Fruit fly (Drosophila melanogaster): ENCODE results near the gene mtd.

The mtd gene

dm6 chr3R:5263311-5264250 is 86.7 kb downstream of the mtd start (continued):
- TF ChIP-seq sna (GFP tag; IDR thresholded peaks at IDR 0.05; ENCODE audit: partially characterized antibody), result peak; percentile 50; the same call in 1 of the 2 replicates
- peak; percentile 77 for TF ChIP-seq dysf (GFP tag; IDR thresholded peaks at IDR 0.05)
- TF ChIP-seq cato (GFP tag; optimal IDR thresholded peaks at IDR 0.05; ENCODE audit: borderline replicate concordance), result no peak
- peak; percentile 83 for TF ChIP-seq CG17568 (GFP tag; optimal IDR thresholded peaks at IDR 0.05)
- peak; percentile 79 for TF ChIP-seq psq (GFP tag; optimal IDR thresholded peaks at IDR 0.05)
- TF ChIP-seq CG8924 (tag; optimal IDR thresholded peaks at IDR 0.05), result peak; percentile 94
- TF ChIP-seq fd3F (GFP tag; optimal IDR thresholded peaks at IDR 0.05), result peak; percentile 83
- TF ChIP-seq CG13296 (GFP tag; optimal IDR thresholded peaks at IDR 0.05), result peak; percentile 93
- TF ChIP-seq cas (GFP tag; IDR thresholded peaks at IDR 0.05), result no peak
- TF ChIP-seq CG11247 (GFP tag; IDR thresholded peaks at IDR 0.05), result peak; percentile 61; the same call in 1 of the 2 replicates
- peak; percentile 86 for TF ChIP-seq Sox102F (GFP tag; optimal IDR thresholded peaks at IDR 0.05)
- no peak for TF ChIP-seq Scr (GFP tag; IDR thresholded peaks at IDR 0.05; ENCODE audit: partially characterized antibody)
- no peak for TF ChIP-seq CG16813 (GFP tag; IDR thresholded peaks at IDR 0.05; ENCODE audit: partially characterized antibody)
- peak; percentile 23 for TF ChIP-seq CG4854 (GFP tag; optimal IDR thresholded peaks at IDR 0.05)
- peak; percentile 84 for TF ChIP-seq Vsx1 (GFP tag; optimal IDR thresholded peaks at IDR 0.05)
- TF ChIP-seq unpg (GFP tag; optimal IDR thresholded peaks at IDR 0.05), result peak; percentile 83
- TF ChIP-seq CG14441 (GFP tag; IDR thresholded peaks at IDR 0.05), result peak; percentile 71
- TF ChIP-seq CG8290 (GFP tag; optimal IDR thresholded peaks at IDR 0.05), result peak; percentile 16
- TF ChIP-seq CG8290 (tag; optimal IDR thresholded peaks at IDR 0.05), result peak in 1 of 2 experiments; percentile 61
- 0 out of 2 replicates have a peak, but pooled peaks have one; percentile 62 for TF ChIP-seq danr (GFP tag; IDR thresholded peaks at IDR 0.05)
- peak; percentile 41 for TF ChIP-seq CG12219 (GFP tag; optimal IDR thresholded peaks at IDR 0.05)
- TF ChIP-seq usp (GFP tag; optimal IDR thresholded peaks at IDR 0.05), result no peak
- TF ChIP-seq CG10147 (GFP tag; optimal IDR thresholded peaks at IDR 0.05), result peak; percentile 77
- peak; percentile 70; the same call in 2 of the 3 replicates for TF ChIP-seq CG34422 (GFP tag; IDR thresholded peaks at IDR 0.05)
- TF ChIP-seq Drgx (GFP tag; IDR thresholded peaks at IDR 0.05), result peak; percentile 23; the same call in 1 of the 2 replicates
- TF ChIP-seq sqz (GFP tag; optimal IDR thresholded peaks at IDR 0.05), result peak; percentile 80
- peak; percentile 97 for TF ChIP-seq CG17361 (GFP tag; IDR thresholded peaks at IDR 0.05)
- TF ChIP-seq nom (GFP tag; optimal IDR thresholded peaks at IDR 0.05), result peak; percentile 41
- TF ChIP-seq sc (optimal IDR thresholded peaks at IDR 0.05), result no peak
- TF ChIP-seq sc (GFP tag; optimal IDR thresholded peaks at IDR 0.05), result peak; percentile 81
- TF ChIP-seq odd (GFP tag; optimal IDR thresholded peaks at IDR 0.05), result peak; percentile 89
- peak; percentile 68; the same call in 2 of the 3 replicates for TF ChIP-seq ase (GFP tag; IDR thresholded peaks at IDR 0.05)
- peak; percentile 76 for TF ChIP-seq CG4820 (GFP tag; optimal IDR thresholded peaks at IDR 0.05)
- TF ChIP-seq CG10979 (tag; optimal IDR thresholded peaks at IDR 0.05), result peak; percentile 88
- TF ChIP-seq MBD-R2 (GFP tag; IDR thresholded peaks at IDR 0.05), result peak; percentile 36; the same call in 1 of the 2 replicates
- TF ChIP-seq CG16863 (GFP tag; optimal IDR thresholded peaks at IDR 0.05), result no peak
- TF ChIP-seq sd (tag; optimal IDR thresholded peaks at IDR 0.05), result peak; percentile 98
- 0 out of 3 replicates have a peak, but pooled peaks have one; percentile 37 for TF ChIP-seq mld (GFP tag; IDR thresholded peaks at IDR 0.05; ENCODE audit: partially characterized antibody)
- TF ChIP-seq org-1 (GFP tag; optimal IDR thresholded peaks at IDR 0.05), result peak; percentile 49
- no peak for TF ChIP-seq maf-S (GFP tag; optimal IDR thresholded peaks at IDR 0.05)
- TF ChIP-seq Abd-B (GFP tag; optimal IDR thresholded peaks at IDR 0.05), result peak; percentile 87
- TF ChIP-seq D (optimal IDR thresholded peaks at IDR 0.05), result no peak
- peak; percentile 86 for TF ChIP-seq D (GFP tag; optimal IDR thresholded peaks at IDR 0.05)
- no peak for TF ChIP-seq C15 (GFP tag; IDR thresholded peaks at IDR 0.05)
- TF ChIP-seq CG31441 (GFP tag; IDR thresholded peaks at IDR 0.05), result peak; percentile 96
- TF ChIP-seq CoRest (tag; optimal IDR thresholded peaks at IDR 0.05), result peak; percentile 94
- peak; percentile 61; the same call in 1 of the 3 replicates for TF ChIP-seq ci (GFP tag; IDR thresholded peaks at IDR 0.05)
- TF ChIP-seq CG2199 (GFP tag; IDR thresholded peaks at IDR 0.05), result peak; percentile 83; the same call in 2 of the 3 replicates

All from whole organism, embryonic.